Fruit fly (Drosophila melanogaster): ENCODE data around the gene CG6184.

The CG6184 gene

dm6 chr3R:19641498-19642065 lies 16.1 kb downstream of the CG6184 start (continued):
- TF ChIP-seq C15 (GFP tag; IDR thresholded peaks at IDR 0.05): peak; percentile 82; the same call in 2 of the 3 replicates
- peak; percentile 93 for TF ChIP-seq CG13424 (tag; optimal IDR thresholded peaks at IDR 0.05)
- peak; percentile 38 for TF ChIP-seq CG3995 (GFP tag; optimal IDR thresholded peaks at IDR 0.05)
- peak; percentile 58; the same call in 1 of the 2 replicates for TF ChIP-seq CkIIα-i1 (GFP tag; IDR thresholded peaks at IDR 0.05)
- peak; percentile 84 for TF ChIP-seq ATbp (GFP tag; optimal IDR thresholded peaks at IDR 0.05)
- peak; percentile 79 for TF ChIP-seq CG10209 (GFP tag; optimal IDR thresholded peaks at IDR 0.05)
- TF ChIP-seq ase (GFP tag; IDR thresholded peaks at IDR 0.05): peak; percentile 85; the same call in 2 of the 3 replicates
- TF ChIP-seq otp (GFP tag; IDR thresholded peaks at IDR 0.05): peak; percentile 85
- no peak for TF ChIP-seq br (optimal IDR thresholded peaks at IDR 0.05)
- peak; percentile 84 for TF ChIP-seq CG32767 (GFP tag; IDR thresholded peaks at IDR 0.05)
- peak; percentile 57 for TF ChIP-seq eyg (GFP tag; optimal IDR thresholded peaks at IDR 0.05)
- TF ChIP-seq Nf-YA (GFP tag; IDR thresholded peaks at IDR 0.05): peak; percentile 73
- TF ChIP-seq CG15601 (tag; optimal IDR thresholded peaks at IDR 0.05): peak; percentile 86
- peak; percentile 87 for TF ChIP-seq ken (GFP tag; IDR thresholded peaks at IDR 0.05)
- peak; percentile 94 for TF ChIP-seq CG14014 (GFP tag; IDR thresholded peaks at IDR 0.05)
- no peak for TF ChIP-seq btn (GFP tag; optimal IDR thresholded peaks at IDR 0.05)
- peak; percentile 82 for TF ChIP-seq Xbp1 (GFP tag; optimal IDR thresholded peaks at IDR 0.05)
- TF ChIP-seq dimm (GFP tag; IDR thresholded peaks at IDR 0.05): no peak
- peak; percentile 91 for TF ChIP-seq Drgx (GFP tag; IDR thresholded peaks at IDR 0.05)
- TF ChIP-seq org-1 (GFP tag; optimal IDR thresholded peaks at IDR 0.05): peak; percentile 73
- TF ChIP-seq Jarid2 (GFP tag; optimal IDR thresholded peaks at IDR 0.05): peak; percentile 43
- TF ChIP-seq CG4707 (GFP tag; optimal IDR thresholded peaks at IDR 0.05): peak; percentile 83
- TF ChIP-seq inv (GFP tag; IDR thresholded peaks at IDR 0.05; ENCODE audit: partially characterized antibody): no peak
- TF ChIP-seq CG9609 (GFP tag; optimal IDR thresholded peaks at IDR 0.05): peak; percentile 18
- TF ChIP-seq CG10979 (tag; optimal IDR thresholded peaks at IDR 0.05): peak; percentile 88
- TF ChIP-seq CG7839 (tag; optimal IDR thresholded peaks at IDR 0.05): peak; percentile 89
- TF ChIP-seq CG8924 (tag; optimal IDR thresholded peaks at IDR 0.05): peak; percentile 92
- TF ChIP-seq CG17912 (GFP tag; optimal IDR thresholded peaks at IDR 0.05): no peak
- TF ChIP-seq ham (GFP tag; IDR thresholded peaks at IDR 0.05): no peak
- TF ChIP-seq B-H2 (GFP tag; optimal IDR thresholded peaks at IDR 0.05): peak; percentile 74
- peak; percentile 74 for TF ChIP-seq CG4730 (GFP tag; IDR thresholded peaks at IDR 0.05)
- TF ChIP-seq corto (GFP tag; optimal IDR thresholded peaks at IDR 0.05): peak; percentile 47
- peak in 1 of 2 experiments; percentile 2 for TF ChIP-seq insv (GFP tag; optimal IDR thresholded peaks at IDR 0.05)
- TF ChIP-seq CG14441 (GFP tag; IDR thresholded peaks at IDR 0.05): peak; percentile 91
- peak; percentile 84 for TF ChIP-seq nerfin-1 (tag; optimal IDR thresholded peaks at IDR 0.05)
- TF ChIP-seq tin (GFP tag; optimal IDR thresholded peaks at IDR 0.05): peak; percentile 75
- TF ChIP-seq Stat92E (GFP tag; optimal IDR thresholded peaks at IDR 0.05): no peak
- peak; percentile 65 for TF ChIP-seq ems (GFP tag; optimal IDR thresholded peaks at IDR 0.05)
- peak; percentile 11 for TF ChIP-seq CG7786 (GFP tag; optimal IDR thresholded peaks at IDR 0.05)
- no peak for TF ChIP-seq Hey (tag; optimal IDR thresholded peaks at IDR 0.05)
- TF ChIP-seq esg (GFP tag; conservative IDR thresholded peaks at IDR 0.05): peak; percentile 80
- TF ChIP-seq Lhr (GFP tag; optimal IDR thresholded peaks at IDR 0.05): peak; percentile 48
- TF ChIP-seq dm (GFP tag; optimal IDR thresholded peaks at IDR 0.05): no peak
- peak; percentile 76 for TF ChIP-seq Ets65A (GFP tag)
- TF ChIP-seq peb (GFP tag; IDR thresholded peaks at IDR 0.05): peak; percentile 56; the same call in 1 of the 2 replicates
- peak; percentile 85 for TF ChIP-seq CG6765 (GFP tag; optimal IDR thresholded peaks at IDR 0.05)
- TF ChIP-seq nau (GFP tag; optimal IDR thresholded peaks at IDR 0.05): peak; percentile 66
- peak; percentile 60 for TF ChIP-seq CG1647 (GFP tag; optimal IDR thresholded peaks at IDR 0.05)
- peak; percentile 40 for TF ChIP-seq CG11398 (GFP tag; optimal IDR thresholded peaks at IDR 0.05)
- TF ChIP-seq jumu (GFP tag; optimal IDR thresholded peaks at IDR 0.05): peak; percentile 31
- no peak for TF ChIP-seq bbx (GFP tag; IDR thresholded peaks at IDR 0.05; ENCODE audit: partially characterized antibody)
